Fruit fly (Drosophila melanogaster) whole organism, embryonic: ENCODE data around the gene ihog.

Experiments
- Adf1 ChIP-seq: fragments of 200-800 bp; sonication (Bioruptor generic); IDR thresholded peaks from 2 replicates; pipeline ENCODE4 v1.3.6; 2022; ENCODE audit warnings: missing biosample characterization, missing genetic modification characterization
- Blimp-1 ChIP-seq: fragments of 200-800 bp; sonication (Bioruptor generic); optimal IDR thresholded peaks from 3 replicates; lab custom pipeline; 2018; ENCODE audit warnings: missing biosample characterization, missing genetic modification characterization, mild to moderate bottlenecking, moderate library complexity, missing genetic modification reagents
- CG10366 ChIP-seq: fragments of 200-800 bp; sonication (Bioruptor generic); IDR thresholded peaks from 2 replicates; pipeline ENCODE4 v1.3.6; 2022; ENCODE audit warnings: missing biosample characterization, missing genetic modification characterization
- CG10543 ChIP-seq: fragments of 200-800 bp; sonication (Bioruptor generic); optimal IDR thresholded peaks from 3 replicates; lab custom pipeline; 2017; ENCODE audit warnings: missing biosample characterization, mild to moderate bottlenecking, missing genetic modification characterization, moderate library complexity
- CG10979 ChIP-seq: fragments of 200-800 bp; sonication (Bioruptor generic); optimal IDR thresholded peaks from 2 replicates; lab custom pipeline; 2018; ENCODE audit warnings: missing biosample characterization, mild to moderate bottlenecking, missing genetic modification characterization, moderate library complexity
- CG11696 ChIP-seq: fragments of 200-800 bp; sonication (Bioruptor generic); IDR thresholded peaks from 2 replicates; pipeline ENCODE4 v1.3.6; 2022; ENCODE audit warnings: missing biosample characterization, missing genetic modification characterization
- CG12391 ChIP-seq: fragments of 200-800 bp; sonication (Bioruptor generic); optimal IDR thresholded peaks from 3 replicates; lab custom pipeline; 2018; ENCODE audit warnings: missing biosample characterization, mild to moderate bottlenecking, missing genetic modification characterization, moderate library complexity
- CG13287 ChIP-seq: fragments of 200-800 bp; sonication (Bioruptor generic); IDR thresholded peaks from 2 replicates; pipeline ENCODE4 v1.3.6; 2022; ENCODE audit warnings: missing biosample characterization, missing genetic modification characterization; ENCODE audit not compliant: partially characterized antibody
- CG13296 ChIP-seq: fragments of 200-800 bp; sonication (Bioruptor generic); optimal IDR thresholded peaks from 3 replicates; lab custom pipeline; 2018; ENCODE audit warnings: missing biosample characterization, mild to moderate bottlenecking, missing genetic modification characterization
- CG14710 ChIP-seq: fragments of 200-800 bp; sonication (Bioruptor generic); optimal IDR thresholded peaks from 3 replicates; lab custom pipeline; 2019; ENCODE audit warnings: missing biosample characterization, mild to moderate bottlenecking, missing genetic modification characterization, moderate library complexity
- CG14860 ChIP-seq: fragments of 200-800 bp; sonication (Bioruptor generic); IDR thresholded peaks from 3 replicates; pipeline ENCODE4 v1.3.6; 2022; ENCODE audit warnings: missing biosample characterization, missing genetic modification characterization; ENCODE audit not compliant: partially characterized antibody
- CG17328 ChIP-seq: fragments of 200-800 bp; sonication (Bioruptor generic); IDR thresholded peaks from 2 replicates; pipeline ENCODE4 v1.3.6; 2022; ENCODE audit warnings: missing biosample characterization, missing genetic modification characterization
- CG1832 ChIP-seq: fragments of 200-800 bp; sonication (Bioruptor generic); optimal IDR thresholded peaks from 2 replicates; lab custom pipeline; 2017; ENCODE audit warnings: missing biosample characterization, mild to moderate bottlenecking, missing genetic modification characterization, inconsistent platforms
- CG3163 ChIP-seq: fragments of 200-800 bp; sonication (Bioruptor generic); optimal IDR thresholded peaks from 3 replicates; lab custom pipeline; 2016; ENCODE audit warnings: missing biosample characterization, missing genetic modification characterization
- CG4328 ChIP-seq: fragments of 200-800 bp; sonication (Bioruptor generic); optimal IDR thresholded peaks from 3 replicates; lab custom pipeline; 2017; ENCODE audit warnings: missing biosample characterization, missing genetic modification reagents, missing genetic modification characterization
- CG5245 ChIP-seq: fragments of 200-800 bp; sonication (Bioruptor generic); optimal IDR thresholded peaks from 3 replicates; lab custom pipeline; 2016; ENCODE audit warnings: missing biosample characterization, missing genetic modification characterization
- CG6175 ChIP-seq: fragments of 200-800 bp; sonication (Bioruptor generic); IDR thresholded peaks from 3 replicates; pipeline ENCODE4 v1.3.6; 2022; ENCODE audit warnings: missing biosample characterization, missing genetic modification characterization
- CG6765 ChIP-seq: fragments of 200-800 bp; sonication (Bioruptor generic); optimal IDR thresholded peaks from 3 replicates; lab custom pipeline; 2017; ENCODE audit warnings: missing biosample characterization, mild to moderate bottlenecking, missing genetic modification characterization
- CG8089 ChIP-seq: fragments of 200-800 bp; sonication (Bioruptor generic); optimal IDR thresholded peaks from 3 replicates; lab custom pipeline; 2016; ENCODE audit warnings: missing biosample characterization, missing genetic modification characterization
- CG8281 ChIP-seq: fragments of 200-800 bp; sonication (Bioruptor generic); optimal IDR thresholded peaks from 2 replicates; lab custom pipeline; 2018; ENCODE audit warnings: missing biosample characterization, mild to moderate bottlenecking, missing genetic modification characterization, moderate library complexity
- Doc3 ChIP-seq: fragments of 200-800 bp; sonication (Bioruptor generic); IDR thresholded peaks from 3 replicates; pipeline ENCODE4 v1.3.6; 2022; ENCODE audit warnings: missing biosample characterization, missing genetic modification characterization; ENCODE audit not compliant: partially characterized antibody
- Drgx ChIP-seq: fragments of 200-800 bp; sonication (Bioruptor generic); IDR thresholded peaks from 2 replicates; pipeline ENCODE4 v1.3.6; 2022; ENCODE audit warnings: missing biosample characterization, missing genetic modification characterization
- Eip74EF ChIP-seq, 2 experiments: fragments of 200-800 bp in 1 of 2; fragments of >200 bp in 1 of 2; sonication (Bioruptor generic) in 1 of 2; optimal IDR thresholded peaks; 2 replicates each; lab custom pipeline; 2017 to 2019; ENCODE audit warnings: missing biosample characterization in 2 of 2, missing genetic modification characterization in 2 of 2, mild to moderate bottlenecking in 1 of 2, moderate library complexity in 1 of 2
- H2.0 ChIP-seq: fragments of 200-800 bp; sonication (Bioruptor generic); IDR thresholded peaks from 2 replicates; pipeline ENCODE4 v1.3.6; 2022; ENCODE audit warnings: missing biosample characterization, missing genetic modification characterization
- Hey ChIP-seq: fragments of 200-800 bp; sonication (Bioruptor generic); optimal IDR thresholded peaks from 3 replicates; lab custom pipeline; 2018; ENCODE audit warnings: missing biosample characterization, mild to moderate bottlenecking, missing genetic modification characterization
- Hr3 ChIP-seq: fragments of 200-800 bp; sonication (Bioruptor generic); optimal IDR thresholded peaks from 3 replicates; lab custom pipeline; 2016; ENCODE audit warnings: missing biosample characterization, missing genetic modification characterization
- PHDP ChIP-seq: fragments of 200-800 bp; sonication (Bioruptor generic); optimal IDR thresholded peaks from 3 replicates; lab custom pipeline; 2018; ENCODE audit warnings: missing biosample characterization, mild to moderate bottlenecking, missing genetic modification characterization, moderate library complexity
- Scr ChIP-seq: fragments of 200-800 bp; sonication (Bioruptor generic); IDR thresholded peaks from 2 replicates; pipeline ENCODE4 v1.3.6; 2022; ENCODE audit warnings: missing biosample characterization, missing genetic modification characterization; ENCODE audit not compliant: partially characterized antibody
- Sox102F ChIP-seq: fragments of 200-800 bp; sonication (Bioruptor generic); optimal IDR thresholded peaks from 2 replicates; lab custom pipeline; 2018; ENCODE audit warnings: missing biosample characterization, mild to moderate bottlenecking, missing genetic modification characterization, moderate library complexity
- Usf ChIP-seq: fragments of 200-800 bp; sonication (Bioruptor generic); optimal IDR thresholded peaks from 2 replicates; lab custom pipeline; 2017; ENCODE audit warnings: missing genotype, missing biosample characterization, missing genetic modification characterization
- Xbp1 ChIP-seq: fragments of 200-800 bp; sonication (Bioruptor generic); optimal IDR thresholded peaks from 3 replicates; lab custom pipeline; 2016; ENCODE audit warnings: missing biosample characterization, mild to moderate bottlenecking, missing genetic modification characterization
- corto ChIP-seq: fragments of 200-800 bp; sonication (Bioruptor generic); optimal IDR thresholded peaks from 2 replicates; lab custom pipeline; 2016; ENCODE audit warnings: missing biosample characterization, mild to moderate bottlenecking, missing genetic modification characterization, moderate library complexity
- dmrt99B ChIP-seq: fragments of 200-800 bp; sonication (Bioruptor generic); optimal IDR thresholded peaks from 2 replicates; lab custom pipeline; 2018; ENCODE audit warnings: missing biosample characterization, mild to moderate bottlenecking, missing genetic modification characterization, moderate library complexity
- lov ChIP-seq, 2 experiments: fragments of 200-800 bp in 1 of 2; fragments of >200 bp in 1 of 2; sonication (Bioruptor generic) in 1 of 2; IDR thresholded peaks in 1 of 2; optimal IDR thresholded peaks in 1 of 2; 2 replicates in 1 of 2; 3 replicates in 1 of 2; pipeline versions ENCODE4 v1.3.6 to Lab custom; 2017 to 2022; ENCODE audit warnings: missing biosample characterization in 1 of 2, missing genetic modification characterization in 1 of 2
- mam ChIP-seq: fragments of 200-800 bp; sonication (Bioruptor generic); optimal IDR thresholded peaks from 3 replicates; lab custom pipeline; 2016; ENCODE audit warnings: missing biosample characterization, missing genetic modification characterization
- nom ChIP-seq: fragments of 200-800 bp; sonication (Bioruptor generic); optimal IDR thresholded peaks from 2 replicates; lab custom pipeline; 2017; ENCODE audit warnings: missing biosample characterization, missing genetic modification characterization, mild to moderate bottlenecking, moderate library complexity, missing genetic modification reagents
- otp ChIP-seq: fragments of 200-800 bp; sonication (Bioruptor generic); IDR thresholded peaks from 3 replicates; pipeline ENCODE4, ENCODE4 v1.3.6; 2022; ENCODE audit warnings: missing biosample characterization, missing genetic modification characterization
- sens ChIP-seq: fragments of 200-800 bp; sonication (Bioruptor generic); peaks from one replicate; lab custom pipeline; 2016; ENCODE audit warnings: missing biosample characterization, missing genetic modification characterization
- sens-2 ChIP-seq: fragments of 200-800 bp; sonication (Bioruptor generic); IDR thresholded peaks from 2 replicates; pipeline ENCODE4 v1.3.6; 2022; ENCODE audit warnings: missing biosample characterization, missing genetic modification characterization
- sisA ChIP-seq: fragments of 200-800 bp; sonication (Bioruptor generic); IDR thresholded peaks from 2 replicates; pipeline ENCODE4 v1.3.6; 2022; ENCODE audit warnings: missing biosample characterization, missing genetic modification characterization
- slp2 ChIP-seq: fragments of 200-800 bp; sonication (Bioruptor generic); optimal IDR thresholded peaks from 2 replicates; lab custom pipeline; 2016; ENCODE audit warnings: missing biosample characterization, missing genetic modification characterization
- tna ChIP-seq: fragments of 200-800 bp; sonication (Bioruptor generic); IDR thresholded peaks from 2 replicates; pipeline ENCODE4 v1.3.6; 2022; ENCODE audit warnings: missing biosample characterization, missing genetic modification characterization; ENCODE audit not compliant: partially characterized antibody
- ttk ChIP-seq: fragments of 200-800 bp; sonication (Bioruptor generic); IDR thresholded peaks from 2 replicates; pipeline ENCODE4 v2.1.2; 2022; ENCODE audit warnings: missing biosample characterization, missing genetic modification characterization
- unpg ChIP-seq: fragments of 200-800 bp; sonication (Bioruptor generic); optimal IDR thresholded peaks from 3 replicates; lab custom pipeline; 2018; ENCODE audit warnings: missing biosample characterization, mild to moderate bottlenecking, missing genetic modification characterization, moderate library complexity
- vfl ChIP-seq: fragments of 200-800 bp; sonication (Bioruptor generic); optimal IDR thresholded peaks from 2 replicates; lab custom pipeline; 2016; ENCODE audit warnings: missing biosample characterization, missing genetic modification characterization
- vvl ChIP-seq: fragments of 200-800 bp; sonication (Bioruptor generic); IDR thresholded peaks from 2 replicates; pipeline ENCODE4 v1.3.6; 2022; ENCODE audit warnings: missing biosample characterization, missing genetic modification characterization
- wek ChIP-seq: fragments of 200-800 bp; sonication (Bioruptor generic); optimal IDR thresholded peaks from 3 replicates; lab custom pipeline; 2018; ENCODE audit warnings: missing biosample characterization, mild to moderate bottlenecking, missing genetic modification characterization, moderate library complexity
- zf30C ChIP-seq: fragments of 200-800 bp; sonication (Bioruptor generic); optimal IDR thresholded peaks from 3 replicates; lab custom pipeline; 2018; ENCODE audit warnings: missing biosample characterization, mild to moderate bottlenecking, missing genetic modification characterization
- zfh1 ChIP-seq: fragments of 200-800 bp; sonication (Bioruptor generic); IDR thresholded peaks from 3 replicates; pipeline ENCODE4 v1.3.6; 2022; ENCODE audit warnings: missing biosample characterization, missing genetic modification characterization

Gene ihog

dm6 chr2L:6991085-6991484, 42.5 kb upstream of the ihog start (continued):
- TF ChIP-seq mam (GFP tag; lab: Kevin White, UChicago): no peak
- TF ChIP-seq CG3163 (GFP tag; lab: Kevin White, UChicago): no peak
- TF ChIP-seq CG8089: no peak
- no peak for TF ChIP-seq Hey (tag; lab: Kevin White, UChicago)
- 0 out of 2 replicates have a peak, but pooled peaks have one; percentile 6 for TF ChIP-seq H2.0 (GFP tag; lab: Robert Waterston, UW)
- no peak for TF ChIP-seq slp2 (GFP tag; lab: Kevin White, UChicago)
- no peak for TF ChIP-seq CG10543
- TF ChIP-seq corto (GFP tag; lab: Kevin White, UChicago): no peak
- TF ChIP-seq Adf1 (GFP tag; lab: Robert Waterston, UW): no peak
- no peak for TF ChIP-seq CG12391 (tag; lab: Kevin White, UChicago)
- TF ChIP-seq CG17328 (GFP tag; lab: Robert Waterston, UW): peak; percentile 6; the same call in 1 of the 2 replicates
- peak; percentile 29 for TF ChIP-seq Sox102F
- TF ChIP-seq Doc3 (GFP tag; lab: Robert Waterston, UW): no peak
- peak; percentile 8 for TF ChIP-seq zf30C (GFP tag; lab: Kevin White, UChicago)
- no peak for TF ChIP-seq Scr (GFP tag; lab: Robert Waterston, UW)
- TF ChIP-seq CG5245: no peak
- peak; percentile 47 for TF ChIP-seq sisA (GFP tag; lab: Robert Waterston, UW)
- TF ChIP-seq tna (GFP tag; lab: Robert Waterston, UW): no peak
- TF ChIP-seq wek (GFP tag; lab: Kevin White, UChicago): no peak
- peak; percentile 4 for TF ChIP-seq unpg (GFP tag; lab: Kevin White, UChicago)
- TF ChIP-seq Usf (GFP tag; lab: Kevin White, UChicago): no peak
- TF ChIP-seq Blimp-1 (GFP tag; lab: Kevin White, UChicago): peak; percentile 2
- no peak for TF ChIP-seq CG14710 (tag; lab: Kevin White, UChicago)
- TF ChIP-seq CG14860 (GFP tag; lab: Robert Waterston, UW): no peak
- TF ChIP-seq ttk (GFP tag; lab: Robert Waterston, UW): peak; percentile 32; the same call in 1 of the 2 replicates
- peak; percentile 75; the same call in 1 of the 3 replicates for TF ChIP-seq otp (GFP tag; lab: Robert Waterston, UW)
- no peak for TF ChIP-seq CG10366 (GFP tag; lab: Robert Waterston, UW)
- no peak for TF ChIP-seq CG4328 (GFP tag; lab: Kevin White, UChicago)
- TF ChIP-seq CG8281 (tag; lab: Kevin White, UChicago): no peak
- no peak for TF ChIP-seq CG6175 (GFP tag; lab: Robert Waterston, UW)
- TF ChIP-seq CG11696 (GFP tag; lab: Robert Waterston, UW): no peak
- no peak for TF ChIP-seq Eip74EF (GFP tag; optimal IDR thresholded peaks at IDR 0.05; lab: Kevin White, UChicago)
- TF ChIP-seq Hr3 (GFP tag; lab: Kevin White, UChicago): no peak
- TF ChIP-seq dmrt99B: peak; percentile 19
- TF ChIP-seq lov (optimal IDR thresholded peaks at IDR 0.05; lab: Kevin White, UChicago): no peak
- 0 out of 3 replicates have a peak, but pooled peaks have one; percentile 20 for TF ChIP-seq lov (GFP tag; IDR thresholded peaks at IDR 0.05; lab: Robert Waterston, UW)
- no peak for TF ChIP-seq CG1832 (GFP tag; lab: Kevin White, UChicago)
- TF ChIP-seq CG13296 (GFP tag; lab: Kevin White, UChicago): no peak
- peak; percentile 78 for TF ChIP-seq Drgx (GFP tag; lab: Robert Waterston, UW)
- TF ChIP-seq vvl (GFP tag; lab: Robert Waterston, UW): peak; percentile 45; the same call in 1 of the 2 replicates
- peak; percentile 88 for TF ChIP-seq sens (GFP tag; lab: Kevin White, UChicago)
- peak; percentile 5 for TF ChIP-seq CG10979
- TF ChIP-seq CG6765 (GFP tag; lab: Kevin White, UChicago): no peak
- TF ChIP-seq zfh1 (GFP tag; lab: Robert Waterston, UW): 0 out of 3 replicates have a peak, but pooled peaks have one; percentile 33
- no peak for TF ChIP-seq vfl (GFP tag; lab: Kevin White, UChicago)
- peak; percentile 27 for TF ChIP-seq Xbp1 (GFP tag; lab: Kevin White, UChicago)
- no peak for TF ChIP-seq PHDP (tag; lab: Kevin White, UChicago)
- TF ChIP-seq CG13287 (GFP tag; lab: Robert Waterston, UW): no peak
- TF ChIP-seq nom (GFP tag; lab: Kevin White, UChicago): peak; percentile 63
- 0 out of 2 replicates have a peak, but pooled peaks have one; percentile 13 for TF ChIP-seq sens-2 (GFP tag; lab: Robert Waterston, UW)
